Fruit fly (Drosophila melanogaster) whole organism, prepupa: ENCODE measurements around the gene CG32532.
A peak's percentile ranks its signal among the peaks of the same experiment; 100 is the strongest.

Experiments used
- Blimp-1 ChIP-seq: fragments of 200-800 bp; sonication (Bioruptor generic); optimal IDR thresholded peaks from 3 replicates; lab custom pipeline; 2017; ENCODE audit warnings: missing biosample characterization, missing genetic modification characterization, mild to moderate bottlenecking, moderate library complexity, missing genetic modification reagents
- CG11762 ChIP-seq: fragments of 200-800 bp; sonication (Bioruptor generic); optimal IDR thresholded peaks from 3 replicates; lab custom pipeline; 2016; ENCODE audit warnings: missing biosample characterization, missing genetic modification characterization; ENCODE audit not compliant: insufficient read depth
- CG11902 ChIP-seq: fragments of 200-800 bp; sonication (Bioruptor generic); optimal IDR thresholded peaks from 3 replicates; lab custom pipeline; 2016; ENCODE audit warnings: missing biosample characterization, missing genetic modification characterization
- CG15336 ChIP-seq: fragments of 200-800 bp; sonication (Bioruptor generic); IDR thresholded peaks from 2 replicates; pipeline ENCODE4 v1.3.6; 2022; ENCODE audit warnings: missing biosample characterization, missing genetic modification characterization
- CG16779 ChIP-seq: fragments of 200-800 bp; sonication (Bioruptor generic); optimal IDR thresholded peaks from 3 replicates; lab custom pipeline; 2017; ENCODE audit warnings: missing biosample characterization, mild to moderate bottlenecking, missing genetic modification characterization
- CG3032 ChIP-seq: fragments of 200-800 bp; optimal IDR thresholded peaks from 2 replicates; lab custom pipeline; 2019; ENCODE audit warnings: missing biosample characterization, mild to moderate bottlenecking, missing genetic modification characterization, moderate library complexity
- CG31627 ChIP-seq: fragments of 200-800 bp; sonication (Bioruptor generic); optimal IDR thresholded peaks from 3 replicates; lab custom pipeline; 2016; ENCODE audit warnings: missing biosample characterization, missing genetic modification characterization
- CG32006 ChIP-seq: fragments of 200-800 bp; sonication (Bioruptor generic); optimal IDR thresholded peaks from 3 replicates; lab custom pipeline; 2017; ENCODE audit warnings: missing biosample characterization, mild to moderate bottlenecking, missing genetic modification characterization
- CG34406 ChIP-seq: fragments of 200-800 bp; sonication (Bioruptor generic); optimal IDR thresholded peaks from 3 replicates; lab custom pipeline; 2016; ENCODE audit warnings: missing biosample characterization, missing genetic modification characterization
- CG3919 ChIP-seq: fragments of 200-800 bp; sonication (Bioruptor generic); optimal IDR thresholded peaks from 3 replicates; lab custom pipeline; 2016; ENCODE audit warnings: missing biosample characterization, missing genetic modification characterization
- CG4318 ChIP-seq: fragments of 200-800 bp; sonication (Bioruptor generic); optimal IDR thresholded peaks from 3 replicates; lab custom pipeline; 2017; ENCODE audit warnings: missing biosample characterization, mild to moderate bottlenecking, missing genetic modification characterization
- CG6276 ChIP-seq: fragments of 200-800 bp; sonication (Bioruptor generic); optimal IDR thresholded peaks from 2 replicates; lab custom pipeline; 2017; ENCODE audit warnings: missing biosample characterization, mild to moderate bottlenecking, missing genetic modification characterization
- CG6792 ChIP-seq: fragments of 200-800 bp; sonication (Bioruptor generic); optimal IDR thresholded peaks from 3 replicates; lab custom pipeline; 2016; ENCODE audit warnings: missing biosample characterization, missing genetic modification characterization
- CG6854 ChIP-seq: fragments of 200-800 bp; sonication (Bioruptor generic); optimal IDR thresholded peaks from 2 replicates; lab custom pipeline; 2017; ENCODE audit warnings: missing biosample characterization, mild to moderate bottlenecking, missing genetic modification characterization
- CG7368 ChIP-seq: fragments of 200-800 bp; sonication (Bioruptor generic); optimal IDR thresholded peaks from 3 replicates; lab custom pipeline; 2016; ENCODE audit warnings: missing biosample characterization, missing genetic modification characterization
- CG8119 ChIP-seq: fragments of 200-800 bp; sonication (Bioruptor generic); IDR thresholded peaks from 3 replicates; pipeline ENCODE4 v1.3.6; 2022; ENCODE audit warnings: missing biosample characterization, missing genetic modification characterization
- CG8319 ChIP-seq: fragments of 200-800 bp; sonication (Bioruptor generic); optimal IDR thresholded peaks from 3 replicates; lab custom pipeline; 2016; ENCODE audit warnings: missing biosample characterization, missing genetic modification characterization
- Eip75B ChIP-seq: fragments of 200-800 bp; sonication (Bioruptor generic); optimal IDR thresholded peaks from 3 replicates; lab custom pipeline; 2016; ENCODE audit warnings: missing biosample characterization, missing genetic modification characterization
- Eip78C ChIP-seq: fragments of 200-800 bp; sonication (Bioruptor generic); peaks from one replicate; lab custom pipeline; 2016; ENCODE audit warnings: missing biosample characterization, missing genetic modification characterization
- Eip93F ChIP-seq: fragments of 200-800 bp; sonication (Bioruptor generic); optimal IDR thresholded peaks from 2 replicates; lab custom pipeline; 2016; ENCODE audit warnings: missing biosample characterization, mild to moderate bottlenecking, missing genetic modification characterization
- Ets21C ChIP-seq: fragments of 200-800 bp; sonication (Bioruptor generic); optimal IDR thresholded peaks from 3 replicates; lab custom pipeline; 2016; ENCODE audit warnings: missing biosample characterization, missing genetic modification characterization
- Gug ChIP-seq: fragments of 200-800 bp; sonication (Bioruptor generic); IDR thresholded peaks from 2 replicates; pipeline ENCODE4 v1.3.6; 2022; ENCODE audit warnings: missing biosample characterization, missing genetic modification characterization
- Hr38 ChIP-seq: sonication (Bioruptor generic); optimal IDR thresholded peaks from 2 replicates; lab custom pipeline; 2016; ENCODE audit warnings: missing biosample characterization, missing genetic modification characterization
- Hr39 ChIP-seq: fragments of 200-800 bp; sonication (Bioruptor generic); optimal IDR thresholded peaks from 2 replicates; lab custom pipeline; 2016; ENCODE audit warnings: missing biosample characterization, missing genetic modification characterization
- Lpt ChIP-seq: fragments of 200-800 bp; sonication (Bioruptor generic); optimal IDR thresholded peaks from 3 replicates; lab custom pipeline; 2016; ENCODE audit warnings: missing biosample characterization, missing genetic modification characterization
- Smox ChIP-seq: fragments of 200-800 bp; sonication (Bioruptor generic); optimal IDR thresholded peaks from 3 replicates; lab custom pipeline; 2016; ENCODE audit warnings: missing biosample characterization, missing genetic modification characterization
- Sox102F ChIP-seq: fragments of 200-800 bp; sonication (Bioruptor generic); optimal IDR thresholded peaks from 2 replicates; lab custom pipeline; 2016; ENCODE audit warnings: missing biosample characterization, mild to moderate bottlenecking, missing genetic modification characterization
- Sox14 ChIP-seq: fragments of 200-800 bp; sonication (Bioruptor generic); optimal IDR thresholded peaks from 3 replicates; lab custom pipeline; 2016; ENCODE audit warnings: missing biosample characterization, missing genetic modification characterization
- Sox15 ChIP-seq: fragments of 200-800 bp; sonication (Bioruptor generic); optimal IDR thresholded peaks from 3 replicates; lab custom pipeline; 2016; ENCODE audit warnings: missing biosample characterization, missing genetic modification characterization
- achi ChIP-seq: fragments of 200-800 bp; sonication (Bioruptor generic); optimal IDR thresholded peaks from 3 replicates; lab custom pipeline; 2016; ENCODE audit warnings: missing biosample characterization, missing genetic modification characterization
- cyc ChIP-seq: fragments of 200-800 bp; sonication (Bioruptor generic); optimal IDR thresholded peaks from 3 replicates; lab custom pipeline; 2016; ENCODE audit warnings: missing biosample characterization, missing genetic modification characterization
- dsx ChIP-seq: fragments of 200-800 bp; optimal IDR thresholded peaks from 3 replicates; lab custom pipeline; 2019; ENCODE audit warnings: missing biosample characterization, mild to moderate bottlenecking, missing genetic modification characterization, moderate library complexity; ENCODE audit not compliant: poor library complexity, severe bottlenecking
- eg ChIP-seq: fragments of 200-800 bp; sonication (Bioruptor generic); IDR thresholded peaks from 3 replicates; pipeline ENCODE4 v1.3.6; 2022; ENCODE audit warnings: missing biosample characterization, missing genetic modification characterization
- esn ChIP-seq: fragments of 200-800 bp; sonication (Bioruptor generic); optimal IDR thresholded peaks from 2 replicates; lab custom pipeline; 2016; ENCODE audit warnings: missing biosample characterization, mild to moderate bottlenecking, missing genetic modification characterization, moderate library complexity
- fd59A ChIP-seq: fragments of 200-800 bp; sonication (Bioruptor generic); optimal IDR thresholded peaks from 2 replicates; lab custom pipeline; 2017; ENCODE audit warnings: missing biosample characterization, mild to moderate bottlenecking, missing genetic modification characterization, missing genetic modification reagents
- lz ChIP-seq: fragments of 200-800 bp; sonication (Bioruptor generic); optimal IDR thresholded peaks from 3 replicates; lab custom pipeline; 2016; ENCODE audit warnings: missing biosample characterization, missing genetic modification characterization
- ss ChIP-seq, 2 experiments: fragments of 200-800 bp; sonication (Bioruptor generic); optimal IDR thresholded peaks; 2 replicates in 1 of 2; 3 replicates in 1 of 2; lab custom pipeline; 2017 to 2018; ENCODE audit warnings: mild to moderate bottlenecking in 2 of 2, missing biosample characterization in 2 of 2, missing genetic modification characterization in 2 of 2, moderate library complexity in 1 of 2
- topi ChIP-seq: fragments of 200-800 bp; sonication (Bioruptor generic); optimal IDR thresholded peaks from 3 replicates; lab custom pipeline; 2016; ENCODE audit warnings: missing biosample characterization, missing genetic modification characterization
- vri ChIP-seq: fragments of 200-800 bp; sonication (Bioruptor generic); optimal IDR thresholded peaks from 3 replicates; lab custom pipeline; 2016; ENCODE audit warnings: missing biosample characterization, mild to moderate bottlenecking, missing genetic modification characterization

Gene CG32532

DNA sequence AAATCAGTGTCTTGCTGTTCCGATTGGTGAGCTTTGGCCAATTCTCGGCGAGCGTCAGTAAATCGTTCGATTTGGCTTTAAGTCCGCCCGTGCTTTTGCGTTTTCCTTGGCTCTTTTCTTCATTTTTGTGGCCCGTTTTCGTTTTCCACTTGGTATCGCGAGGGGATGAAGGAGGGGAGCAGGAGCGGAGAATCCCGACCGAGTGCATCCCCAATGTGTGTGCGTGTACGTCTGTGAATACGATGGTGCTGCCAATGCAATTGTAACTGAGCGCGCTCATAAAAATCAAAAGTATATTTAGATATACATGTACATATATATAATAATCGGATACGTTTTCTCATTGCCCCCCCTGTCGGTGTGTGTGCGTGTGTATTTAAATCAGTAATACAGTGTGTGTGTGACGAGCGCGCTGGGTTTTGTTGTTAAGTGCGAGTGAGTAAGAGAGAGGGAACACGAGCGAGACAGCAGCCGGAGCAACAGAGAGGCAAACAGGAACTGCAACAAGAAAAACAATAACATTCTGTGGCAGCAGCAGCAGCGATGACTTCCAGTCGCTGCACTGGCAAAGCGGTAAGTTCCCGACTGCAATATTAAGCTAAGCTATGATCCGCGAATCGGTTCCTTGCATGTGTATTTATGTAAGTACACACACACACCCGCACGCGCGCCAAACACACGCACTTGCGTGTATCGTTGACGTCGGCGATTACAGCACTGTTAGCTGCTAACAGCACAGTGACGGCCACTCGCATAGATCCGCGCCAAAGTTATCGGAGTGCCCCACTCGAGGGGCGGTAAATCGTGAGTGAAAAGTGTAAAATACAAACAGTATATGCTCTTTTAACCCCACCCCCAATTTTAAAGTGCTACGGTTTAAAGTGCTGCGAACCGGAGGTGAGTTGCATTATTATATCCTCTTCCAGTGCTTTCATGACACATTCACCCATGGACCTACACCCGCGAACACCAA lies 51.4 kb downstream of the CG32532 start (continued):
- TF ChIP-seq CG11762 (GFP tag; lab: Kevin White, UChicago) = peak; percentile 38
- TF ChIP-seq CG3032 = peak; percentile 57
- peak; percentile 73 for TF ChIP-seq Gug (GFP tag; lab: Robert Waterston, UW)
- TF ChIP-seq Blimp-1 (GFP tag; lab: Kevin White, UChicago) = no peak
- TF ChIP-seq CG11902 (GFP tag; lab: Kevin White, UChicago) = peak; percentile 43
- TF ChIP-seq CG8319 = peak; percentile 35
- TF ChIP-seq Sox15 (GFP tag; lab: Kevin White, UChicago) = peak; percentile 50
- peak; percentile 26 for TF ChIP-seq CG34406 (GFP tag; lab: Kevin White, UChicago)
- no peak for TF ChIP-seq CG4318
- peak; percentile 45 for TF ChIP-seq fd59A
- TF ChIP-seq eg (GFP tag; lab: Robert Waterston, UW) = peak; percentile 84
- no peak for TF ChIP-seq dsx (GFP tag; lab: Kevin White, UChicago)
- TF ChIP-seq esn (GFP tag; lab: Kevin White, UChicago) = peak; percentile 61
- TF ChIP-seq Sox14 (GFP tag; lab: Kevin White, UChicago) = peak; percentile 66
- TF ChIP-seq CG32006 = peak; percentile 84
- no peak for TF ChIP-seq Eip93F
- TF ChIP-seq cyc (GFP tag; lab: Kevin White, UChicago) = peak; percentile 63
- TF ChIP-seq CG8119 (GFP tag; lab: Robert Waterston, UW) = peak; percentile 77
- no peak for TF ChIP-seq Hr38 (GFP tag; lab: Kevin White, UChicago)
- peak; percentile 60 for TF ChIP-seq Smox (GFP tag; lab: Kevin White, UChicago)
- peak; percentile 64 for TF ChIP-seq Sox102F (GFP tag; lab: Kevin White, UChicago)
- no peak for TF ChIP-seq vri (GFP tag; lab: Kevin White, UChicago)
- peak; percentile 65 for TF ChIP-seq lz
- peak; percentile 62 for TF ChIP-seq CG6792 (GFP tag; lab: Kevin White, UChicago)
- peak; percentile 72 for TF ChIP-seq CG15336 (GFP tag; lab: Robert Waterston, UW)
- peak; percentile 69 for TF ChIP-seq CG31627 (GFP tag; lab: Kevin White, UChicago)
- TF ChIP-seq achi = peak; percentile 53
- peak; percentile 62 for TF ChIP-seq Eip75B
- peak; percentile 12 for TF ChIP-seq CG16779 (tag; lab: Kevin White, UChicago)
- TF ChIP-seq CG7368 (GFP tag; lab: Kevin White, UChicago) = peak; percentile 55
- peak; percentile 61 for TF ChIP-seq CG3919
- TF ChIP-seq Lpt (GFP tag; lab: Kevin White, UChicago) = peak; percentile 36
- TF ChIP-seq Ets21C (GFP tag; lab: Kevin White, UChicago) = peak; percentile 3
- TF ChIP-seq CG6854 = no peak
- TF ChIP-seq, all 60 proteins: peak for 51

DNA sequence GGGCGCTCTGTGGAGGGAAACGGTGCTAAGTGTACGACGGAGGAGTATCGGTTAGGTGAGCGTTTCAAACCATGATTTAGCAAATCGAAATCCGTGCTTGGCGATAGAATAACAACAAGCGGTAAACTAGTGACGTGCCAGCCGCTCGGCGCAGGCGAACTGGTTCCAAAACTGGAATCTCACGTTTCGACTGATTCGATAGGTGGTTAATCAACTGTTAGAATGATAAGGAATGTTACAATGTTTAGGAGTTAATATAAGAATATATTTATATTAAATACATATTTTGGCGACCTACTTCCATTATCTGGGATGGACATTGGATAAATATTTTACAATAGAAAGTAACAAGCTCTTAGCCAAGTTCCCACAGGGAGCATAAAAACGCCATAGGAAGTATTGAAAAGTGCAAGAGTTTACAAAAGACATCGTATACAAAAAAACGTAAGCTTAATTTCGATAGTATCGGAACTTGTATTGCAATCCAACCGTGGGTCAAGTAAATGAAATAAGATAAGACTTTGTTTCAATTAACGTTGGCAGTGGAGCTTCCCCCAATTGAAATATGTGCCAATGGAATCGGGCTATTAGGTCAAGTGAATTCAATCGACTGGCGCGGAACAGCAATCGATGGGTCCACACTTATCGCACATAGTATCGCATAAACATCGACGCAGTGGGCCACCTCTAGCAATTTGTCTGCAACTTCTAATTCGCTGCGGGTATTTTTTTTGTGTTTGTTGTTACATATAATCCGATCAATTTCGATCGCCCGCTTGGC lies 52.3 kb downstream of the CG32532 start, which contains the start of the genes ksh, CG14200 and Pfrx:
TSS of gene ksh (minus strand) at position 163 of the 781 bp plus-strand sequence.
TSS of gene CG14200 (plus strand) at position 676 of the 781 bp plus-strand sequence.
TSS of gene Pfrx (plus strand) at position 676 of the 781 bp plus-strand sequence.
- TF ChIP-seq CG31627 (GFP tag; lab: Kevin White, UChicago) (peak; percentile 24), dsx (GFP tag; lab: Kevin White, UChicago) (peak; percentile 67), lz (peak; percentile 5), CG6276 (GFP tag; lab: Kevin White, UChicago) (no peak), cyc (GFP tag; lab: Kevin White, UChicago) (peak; percentile 12), Eip78C (GFP tag; lab: Kevin White, UChicago) (peak; percentile 49), eg (GFP tag; lab: Robert Waterston, UW) (0 out of 3 replicates have a peak, but pooled peaks have one; percentile 24), topi (peak; percentile 5), ss (GFP tag; optimal IDR thresholded peaks at IDR 0.05; lab: Kevin White, UChicago) (no peak), Hr39 (GFP tag; lab: Kevin White, UChicago) (peak; percentile 34)
